Fruit fly (Drosophila melanogaster) whole organism, embryonic: ENCODE results near the gene Ccn.

Experiments
- CG10543 ChIP-seq: fragments of 200-800 bp; sonication (Bioruptor generic); optimal IDR thresholded peaks from 3 replicates; lab custom pipeline; 2017; ENCODE audit warnings: missing biosample characterization, mild to moderate bottlenecking, missing genetic modification characterization, moderate library complexity
- Fer2 ChIP-seq: fragments of 200-800 bp; sonication (Bioruptor generic); optimal IDR thresholded peaks from 2 replicates; lab custom pipeline; 2018; ENCODE audit warnings: missing biosample characterization, mild to moderate bottlenecking, missing genetic modification characterization, moderate library complexity
- bbx ChIP-seq: fragments of 200-800 bp; sonication (Bioruptor generic); IDR thresholded peaks from 2 replicates; pipeline ENCODE4 v1.3.6; 2022; ENCODE audit warnings: missing biosample characterization, missing genetic modification characterization; ENCODE audit not compliant: partially characterized antibody
- bcd ChIP-seq: fragments of 200-800 bp; sonication (Bioruptor generic); optimal IDR thresholded peaks from 2 replicates; lab custom pipeline; 2017; ENCODE audit warnings: missing biosample characterization, mild to moderate bottlenecking, missing genetic modification characterization
- chn ChIP-seq: fragments of 200-800 bp; sonication (Bioruptor generic); optimal IDR thresholded peaks from 2 replicates; lab custom pipeline; 2016; ENCODE audit warnings: missing biosample characterization, missing genetic modification characterization
- gsb-n ChIP-seq: fragments of 200-800 bp; sonication (Bioruptor generic); optimal IDR thresholded peaks from 3 replicates; lab custom pipeline; 2018; ENCODE audit warnings: missing biosample characterization, mild to moderate bottlenecking, missing genetic modification characterization

dm6 chr3L:17657728-17658379 is 32.0 kb upstream of the Ccn start:
- TF ChIP-seq bcd (GFP tag; lab: Kevin White, UChicago) (peak; percentile 22), chn (GFP tag; lab: Kevin White, UChicago) (peak; percentile 13), bbx (GFP tag; lab: Robert Waterston, UW) (no peak), CG10543 (GFP tag; lab: Kevin White, UChicago) (no peak), gsb-n (tag; lab: Kevin White, UChicago) (peak; percentile 13), Fer2 (no peak)
